Worm (Caenorhabditis elegans) whole organism, young adult: ENCODE data around the gene T26G10.4.

ENCODE experiments used
- F57A8.1 ChIP-seq: fragments of 200-800 bp; sonication (Bioruptor generic); optimal IDR thresholded peaks from 2 replicates; lab custom pipeline; 2018; ENCODE audit warnings: mild to moderate bottlenecking, missing genetic modification characterization, moderate library complexity, missing compliant biosample characterization
- ceh-58 ChIP-seq: fragments of 200-800 bp; sonication (Bioruptor generic); IDR thresholded peaks from 2 replicates; pipeline ENCODE4 v1.3.6; 2022; ENCODE audit warnings: missing genetic modification characterization, missing compliant biosample characterization
- chd-7 ChIP-seq: sonication (generic microtip); optimal IDR thresholded peaks from 2 replicates; lab custom pipeline; 2016; ENCODE audit warnings: mild to moderate bottlenecking, missing genetic modification characterization, moderate library complexity, missing compliant biosample characterization
- dpl-1 ChIP-seq: fragments of 150-350 bp; optimal IDR thresholded peaks from 2 replicates; lab custom pipeline; 2014; ENCODE audit warnings: missing biosample characterization, missing genetic modification reagents, missing genetic modification characterization
- gei-17 ChIP-seq: fragments of 200-800 bp; sonication (Bioruptor generic); optimal IDR thresholded peaks from 2 replicates; lab custom pipeline; 2018; ENCODE audit warnings: mild to moderate bottlenecking, missing genetic modification characterization, missing compliant biosample characterization
- him-1 ChIP-seq: sonication (generic microtip); optimal IDR thresholded peaks from 2 replicates; lab custom pipeline; 2016; ENCODE audit warnings: missing genotype, missing genetic modification reagents, missing genetic modification characterization, missing compliant biosample characterization
- hlh-12 ChIP-seq: sonication (generic microtip); optimal IDR thresholded peaks from 2 replicates; lab custom pipeline; 2016; ENCODE audit warnings: missing genetic modification characterization, missing compliant biosample characterization
- lin-26 ChIP-seq: fragments of 200-800 bp; sonication (Bioruptor generic); IDR thresholded peaks from 2 replicates; pipeline ENCODE4 v1.3.6; 2022; ENCODE audit warnings: missing genetic modification reagents, missing genetic modification characterization, missing compliant biosample characterization
- nhr-80 ChIP-seq: sonication (generic microtip); optimal IDR thresholded peaks from 2 replicates; lab custom pipeline; 2016; ENCODE audit warnings: missing genetic modification characterization, missing compliant biosample characterization
- sea-2 ChIP-seq: fragments of 200-800 bp; sonication (Bioruptor generic); IDR thresholded peaks from 2 replicates; pipeline ENCODE4 v1.3.6; 2022; ENCODE audit warnings: missing genetic modification characterization, missing compliant biosample characterization
- somi-1 ChIP-seq: fragments of 200-800 bp; sonication (Bioruptor generic); optimal IDR thresholded peaks from 2 replicates; lab custom pipeline; 2018; ENCODE audit warnings: mild to moderate bottlenecking, missing genetic modification characterization, missing compliant biosample characterization
- tlf-1 ChIP-seq: fragments of 200-800 bp; sonication (Bioruptor generic); optimal IDR thresholded peaks from 2 replicates; lab custom pipeline; 2018; ENCODE audit warnings: mild to moderate bottlenecking, missing genetic modification characterization, missing compliant biosample characterization
- unc-62 ChIP-seq: fragments of 150-350 bp; optimal IDR thresholded peaks from 2 replicates; lab custom pipeline; 2014; ENCODE audit warnings: missing biosample characterization, missing genetic modification reagents, missing genetic modification characterization

DNA sequence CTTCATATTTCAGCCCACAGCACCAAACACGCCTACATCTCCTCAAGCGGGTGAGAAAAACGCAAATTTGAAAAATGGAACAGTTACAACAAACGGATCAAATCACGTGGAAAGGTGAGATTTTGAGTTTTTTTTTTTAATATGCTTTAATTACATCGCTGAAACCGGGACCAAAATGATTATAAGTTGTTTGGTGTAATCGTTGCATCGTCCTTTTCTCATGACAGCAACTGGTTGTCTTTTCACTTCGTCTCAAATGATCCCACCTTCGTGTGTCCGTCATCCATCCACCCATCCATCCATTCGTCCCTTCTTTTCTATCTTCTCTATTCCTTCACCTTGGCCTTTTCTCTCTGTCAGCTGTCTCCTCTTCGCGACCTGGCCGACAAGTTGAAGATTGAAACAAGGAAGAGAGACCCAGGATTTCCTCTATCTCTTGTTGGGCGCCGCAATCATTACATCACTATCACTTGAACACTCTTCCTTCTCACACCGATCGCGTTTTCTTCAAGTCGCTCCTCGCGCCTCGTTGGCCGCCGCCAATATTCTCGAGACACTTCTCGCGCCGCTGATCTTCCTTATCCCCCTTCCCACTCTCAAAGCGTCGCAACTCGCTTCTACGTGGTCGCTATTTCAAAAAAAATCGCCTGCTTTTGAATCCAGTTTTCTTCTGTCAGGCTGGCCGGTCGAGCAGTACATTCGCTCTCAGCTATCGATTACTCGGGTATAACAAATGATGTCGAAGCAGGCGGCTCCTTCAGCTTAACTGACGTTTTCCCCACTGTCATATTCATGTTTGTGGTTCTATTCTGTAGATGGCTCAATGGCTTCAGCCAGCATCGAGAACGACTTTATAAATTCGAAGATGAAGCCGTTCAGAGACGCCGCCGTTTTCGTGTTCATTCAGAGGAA, 37.1 kb downstream of the T26G10.4 start:
- TF ChIP-seq him-1 (tag; lab: Kevin White, UChicago) (no peak), nhr-80 (tag; lab: Kevin White, UChicago) (no peak), somi-1 (no peak), ceh-58 (GFP tag; lab: Robert Waterston, UW) (no peak), unc-62 (no peak), hlh-12 (tag; lab: Kevin White, UChicago) (no peak), lin-26 (no peak), sea-2 (GFP tag; lab: Robert Waterston, UW) (no peak), tlf-1 (GFP tag; lab: Kevin White, UChicago) (no peak), dpl-1 (no peak), gei-17 (GFP tag; lab: Kevin White, UChicago) (no peak), chd-7 (tag; lab: Kevin White, UChicago) (no peak), F57A8.1 (GFP tag; lab: Kevin White, UChicago) (no peak)
